Worm (Caenorhabditis elegans) whole organism, L4 larva: Measurements from ENCODE around the gene F41G3.20.

ENCODE experiments used
- D1046.2 ChIP-seq: fragments of 200-800 bp; sonication (Bioruptor generic); IDR thresholded peaks from 2 replicates; pipeline ENCODE4 v1.3.6; 2022; ENCODE audit warnings: missing genetic modification characterization, missing compliant biosample characterization
- F10B5.3 ChIP-seq: sonication (generic microtip); optimal IDR thresholded peaks from 2 replicates; lab custom pipeline; 2016; ENCODE audit warnings: mild to moderate bottlenecking, missing genetic modification characterization, missing compliant biosample characterization
- F44E2.7 ChIP-seq: fragments of 200-800 bp; sonication (Bioruptor generic); IDR thresholded peaks from 2 replicates; pipeline ENCODE4 v2.1.2; 2022; ENCODE audit warnings: missing genetic modification characterization, missing compliant biosample characterization
- T20F7.1 ChIP-seq: fragments of 200-800 bp; sonication (Bioruptor generic); optimal IDR thresholded peaks from 2 replicates; lab custom pipeline; 2018; ENCODE audit warnings: mild to moderate bottlenecking, missing genetic modification characterization, missing compliant biosample characterization
- Y5F2A.4 ChIP-seq: fragments of 200-800 bp; sonication (Bioruptor generic); optimal IDR thresholded peaks from 2 replicates; lab custom pipeline; 2018; ENCODE audit warnings: mild to moderate bottlenecking, missing genetic modification characterization, missing compliant biosample characterization
- ZK337.2 ChIP-seq: fragments of 200-800 bp; sonication (Bioruptor generic); IDR thresholded peaks from 2 replicates; pipeline ENCODE4 v1.3.6; 2022; ENCODE audit warnings: missing genetic modification reagents, missing genetic modification characterization, missing compliant biosample characterization
- arid-1 ChIP-seq: fragments of 200-800 bp; sonication (Bioruptor generic); conservative IDR thresholded peaks from 2 replicates; pipeline ENCODE4 v1.3.6; 2022; ENCODE audit warnings: missing genetic modification reagents, missing genetic modification characterization, missing compliant biosample characterization
- ceh-20 ChIP-seq: fragments of 200-800 bp; sonication (Bioruptor generic); IDR thresholded peaks from 2 replicates; pipeline ENCODE4 v1.3.6; 2022; ENCODE audit warnings: missing genetic modification reagents, missing genetic modification characterization, missing compliant biosample characterization
- ctbp-1 ChIP-seq: fragments of 200-800 bp; sonication (Bioruptor generic); IDR thresholded peaks from 2 replicates; pipeline ENCODE4 v1.3.6; 2022; ENCODE audit warnings: missing genetic modification reagents, missing genetic modification characterization, missing compliant biosample characterization
- daf-16 ChIP-seq, 3 experiments: sonication (generic microtip); optimal IDR thresholded peaks; 2 replicates each; lab custom pipeline; 2016 to 2017; ENCODE audit warnings: missing genetic modification characterization in 3 of 3, missing genetic modification reagents in 3 of 3, mild to moderate bottlenecking in 2 of 3, missing compliant biosample characterization in 2 of 3, missing biosample characterization in 1 of 3, moderate library complexity in 1 of 3
- dmd-6 ChIP-seq: fragments of 200-800 bp; sonication (Bioruptor generic); IDR thresholded peaks from 2 replicates; pipeline ENCODE4 v1.3.6; 2022; ENCODE audit warnings: missing genetic modification reagents, missing genetic modification characterization, missing compliant biosample characterization
- egl-43 ChIP-seq: fragments of 200-800 bp; sonication (Bioruptor generic); IDR thresholded peaks from 2 replicates; pipeline ENCODE4 v1.3.6; 2022; ENCODE audit warnings: missing genetic modification reagents, missing genetic modification characterization, missing compliant biosample characterization
- fkh-10 ChIP-seq: fragments of 150-350 bp; optimal IDR thresholded peaks from 2 replicates; lab custom pipeline; 2014; ENCODE audit warnings: missing biosample characterization, missing genetic modification reagents, missing genetic modification characterization
- fos-1 ChIP-seq: fragments of 150-350 bp; optimal IDR thresholded peaks from 2 replicates; lab custom pipeline; 2014; ENCODE audit warnings: missing biosample characterization, missing genetic modification characterization
- hif-1 ChIP-seq, 2 experiments: sonication (generic microtip); optimal IDR thresholded peaks; 2 replicates each; lab custom pipeline; 2016 to 2017; ENCODE audit warnings: missing compliant biosample characterization in 2 of 2, missing genetic modification characterization in 2 of 2, missing genetic modification reagents in 2 of 2, missing genotype in 2 of 2, mild to moderate bottlenecking in 1 of 2
- hlh-11 ChIP-seq: fragments of 200-800 bp; sonication (Bioruptor generic); optimal IDR thresholded peaks from 2 replicates; lab custom pipeline; 2018; ENCODE audit warnings: mild to moderate bottlenecking, missing genetic modification characterization, missing compliant biosample characterization
- hlh-30 ChIP-seq: sonication (generic microtip); optimal IDR thresholded peaks from 2 replicates; lab custom pipeline; 2017; ENCODE audit warnings: antibody characterized with exemption, mild to moderate bottlenecking, missing genetic modification characterization, missing compliant biosample characterization; ENCODE audit not compliant: insufficient read depth
- lin-15B ChIP-seq: fragments of 150-350 bp; sonication (generic microtip); optimal IDR thresholded peaks from 3 replicates; lab custom pipeline; 2014; ENCODE audit warnings: missing biosample characterization, missing genetic modification characterization
- lin-29 ChIP-seq: fragments of 200-800 bp; sonication (Bioruptor generic); IDR thresholded peaks from 2 replicates; pipeline ENCODE4 v1.3.6; 2022; ENCODE audit warnings: missing genetic modification reagents, missing genetic modification characterization, missing compliant biosample characterization
- lsy-2 ChIP-seq, 2 experiments: fragments of 150-350 bp in 1 of 2; sonication (generic microtip) in 1 of 2; optimal IDR thresholded peaks; 2 replicates each; lab custom pipeline; 2014 to 2017; ENCODE audit warnings: missing biosample characterization in 2 of 2, missing genetic modification characterization in 2 of 2
- mep-1 ChIP-seq: fragments of 150-350 bp; sonication (generic microtip); optimal IDR thresholded peaks from 3 replicates; lab custom pipeline; 2014; ENCODE audit warnings: missing biosample characterization, missing genetic modification characterization
- nhr-10 ChIP-seq: fragments of 150-350 bp; optimal IDR thresholded peaks from 2 replicates; lab custom pipeline; 2014; ENCODE audit warnings: missing biosample characterization, missing genetic modification characterization
- nhr-102 ChIP-seq: sonication (generic microtip); optimal IDR thresholded peaks from 2 replicates; lab custom pipeline; 2016; ENCODE audit warnings: mild to moderate bottlenecking, missing genetic modification characterization, moderate library complexity, missing compliant biosample characterization
- nhr-11 ChIP-seq: fragments of 150-350 bp; optimal IDR thresholded peaks from 2 replicates; lab custom pipeline; 2014; ENCODE audit warnings: missing biosample characterization, missing genetic modification characterization
- nhr-111 ChIP-seq: fragments of 200-800 bp; sonication (Bioruptor generic); optimal IDR thresholded peaks from 2 replicates; lab custom pipeline; 2018; ENCODE audit warnings: mild to moderate bottlenecking, missing genetic modification characterization, missing compliant biosample characterization
- pha-4 ChIP-seq, 2 experiments: fragments of 150-350 bp in 1 of 2; fragments of 200-800 bp in 1 of 2; sonication (Bioruptor generic) in 1 of 2; IDR thresholded peaks in 1 of 2; optimal IDR thresholded peaks in 1 of 2; 2 replicates each; pipeline versions ENCODE4 v1.3.6 to Lab custom; 2014 to 2022; ENCODE audit warnings: missing genetic modification characterization in 2 of 2, missing genetic modification reagents in 2 of 2, missing biosample characterization in 1 of 2, missing compliant biosample characterization in 1 of 2
- rbr-2 ChIP-seq: sonication (generic microtip); optimal IDR thresholded peaks from 2 replicates; lab custom pipeline; 2016; ENCODE audit warnings: missing genotype, missing genetic modification characterization, missing compliant biosample characterization
- saeg-2 ChIP-seq: fragments of 200-800 bp; sonication (Bioruptor generic); IDR thresholded peaks from 2 replicates; pipeline ENCODE4 v1.3.6; 2022; ENCODE audit warnings: missing genetic modification reagents, missing genetic modification characterization, missing compliant biosample characterization
- snpc-1.2 ChIP-seq: fragments of 200-800 bp; sonication (Bioruptor generic); IDR thresholded peaks from 2 replicates; pipeline ENCODE4 v1.3.6; 2022; ENCODE audit warnings: missing genetic modification reagents, missing genetic modification characterization, missing compliant biosample characterization
- tra-1 ChIP-seq: fragments of 200-800 bp; sonication (Bioruptor generic); IDR thresholded peaks from 2 replicates; pipeline ENCODE4 v1.3.6; 2022; ENCODE audit warnings: missing genetic modification reagents, missing genetic modification characterization, missing compliant biosample characterization
- unc-130 ChIP-seq: sonication (generic microtip); optimal IDR thresholded peaks from 2 replicates; lab custom pipeline; 2016; ENCODE audit warnings: missing genetic modification reagents, missing genetic modification characterization, missing compliant biosample characterization
- unc-62 ChIP-seq, 3 experiments: fragments of 150-350 bp in 1 of 3; sonication (generic microtip); optimal IDR thresholded peaks in 2 of 3; peaks in 1 of 3; 1 replicate in 1 of 3; 2 replicates in 2 of 3; lab custom pipeline; 2014 to 2017; ENCODE audit warnings: missing biosample characterization in 3 of 3, missing genetic modification characterization in 3 of 3, missing genetic modification reagents in 3 of 3, missing genotype in 1 of 3
- zfp-2 ChIP-seq: sonication (generic microtip); optimal IDR thresholded peaks from 2 replicates; lab custom pipeline; 2016; ENCODE audit warnings: mild to moderate bottlenecking, missing genetic modification characterization, missing compliant biosample characterization
- zfp-3 ChIP-seq: fragments of 200-800 bp; sonication (Bioruptor generic); conservative IDR thresholded peaks from 2 replicates; pipeline ENCODE4 v1.3.6; 2022; ENCODE audit warnings: missing genetic modification reagents, missing genetic modification characterization, missing compliant biosample characterization

The F41G3.20 gene

DNA sequence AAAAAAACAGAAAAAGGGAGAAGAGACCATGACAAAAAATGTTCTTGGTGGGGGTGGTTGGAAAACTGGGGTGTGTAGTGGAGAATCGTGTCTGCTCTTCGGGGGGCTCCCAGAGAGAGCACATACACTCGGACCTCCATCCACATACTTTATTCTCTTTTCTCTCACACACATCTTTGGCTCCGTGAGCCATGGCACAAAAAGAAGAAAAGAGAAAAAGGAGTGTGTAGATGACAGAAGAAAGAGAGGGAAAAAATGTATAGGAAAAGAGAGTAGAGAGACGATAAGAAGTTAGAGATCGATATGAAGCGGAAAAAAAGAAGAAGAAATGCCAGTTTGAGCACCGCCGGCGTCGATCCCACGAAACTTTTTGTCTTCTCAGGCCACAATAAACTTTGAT is 41.8 kb downstream of the F41G3.20 start (continued):
- TF ChIP-seq zfp-3 (GFP tag; lab: Robert Waterston, UW) (no peak), tra-1 (GFP tag; lab: Robert Waterston, UW) (peak; percentile 35; the same call in 1 of the 2 replicates), D1046.2 (GFP tag; lab: Robert Waterston, UW) (no peak), nhr-11 (tag; lab: Kevin White, UChicago) (peak; percentile 47), lin-15B (tag; lab: Kevin White, UChicago) (no peak), arid-1 (GFP tag; lab: Robert Waterston, UW) (no peak), F10B5.3 (tag; lab: Kevin White, UChicago) (no peak), T20F7.1 (GFP tag; lab: Kevin White, UChicago) (no peak), unc-62 (GFP tag; optimal IDR thresholded peaks at IDR 0.05 in 1 of 2; lab: Kevin White, UChicago) (peak in 1 of 2 experiments; percentile 97), unc-62 (tag; optimal IDR thresholded peaks at IDR 0.05; lab: Kevin White, UChicago) (no peak), Y5F2A.4 (GFP tag; lab: Kevin White, UChicago) (no peak), nhr-10 (tag; lab: Kevin White, UChicago) (no peak), nhr-102 (tag; lab: Kevin White, UChicago) (no peak), zfp-2 (tag; lab: Kevin White, UChicago) (no peak), fkh-10 (GFP tag; lab: Kevin White, UChicago) (no peak), pha-4 (GFP tag; IDR thresholded peaks at IDR 0.05; lab: Robert Waterston, UW) (no peak), pha-4 (tag; optimal IDR thresholded peaks at IDR 0.05; lab: Kevin White, UChicago) (no peak), saeg-2 (GFP tag; lab: Robert Waterston, UW) (no peak), hlh-30 (tag; lab: Kevin White, UChicago) (no peak), unc-130 (GFP tag; lab: Kevin White, UChicago) (no peak), fos-1 (no peak), lin-29 (GFP tag; lab: Robert Waterston, UW) (no peak)

DNA sequence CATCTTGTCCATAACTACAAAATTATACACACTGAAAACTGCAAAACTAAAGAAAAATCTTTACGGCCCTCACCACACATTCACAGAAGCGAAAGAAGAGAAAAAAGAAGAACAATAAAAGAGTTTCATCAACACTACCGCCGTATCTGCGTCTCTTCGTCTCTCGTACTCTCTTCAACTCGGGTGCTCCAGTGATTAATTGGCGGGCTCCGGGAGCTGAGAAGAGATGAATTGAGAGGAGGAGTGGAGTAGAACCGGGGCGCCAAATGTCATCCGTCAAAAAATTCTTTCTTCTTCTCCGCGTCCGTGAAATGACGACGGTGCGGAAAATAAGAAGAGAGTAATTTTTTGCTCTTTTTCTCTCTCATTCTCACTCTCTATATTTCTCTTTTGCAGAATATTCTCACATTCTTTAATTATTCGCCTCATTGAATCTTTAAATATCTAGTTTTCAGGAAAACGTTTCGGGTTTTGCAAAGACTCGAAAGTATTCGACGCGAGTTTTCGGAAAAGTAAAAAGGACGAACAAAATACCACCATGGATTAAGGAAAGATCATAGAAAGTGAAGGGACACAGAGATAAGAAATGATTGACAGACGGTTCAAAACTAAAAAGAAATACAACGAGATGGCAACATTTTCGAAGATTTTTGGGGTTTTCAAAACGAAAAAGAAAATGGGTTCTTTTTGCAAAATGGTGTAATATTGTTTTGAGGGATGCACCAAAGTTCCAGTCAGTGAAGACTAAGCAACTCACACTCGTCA is 43.2 kb downstream of the F41G3.20 start:
- TF ChIP-seq hif-1 (tag; optimal IDR thresholded peaks at IDR 0.05; lab: Kevin White, UChicago) = peak in 1 of 2 experiments; percentile 28
- 0 out of 2 replicates have a peak, but pooled peaks have one; percentile 45 for TF ChIP-seq ctbp-1 (GFP tag; lab: Robert Waterston, UW)
- TF ChIP-seq egl-43 (GFP tag; lab: Robert Waterston, UW) = 0 out of 2 replicates have a peak, but pooled peaks have one; percentile 35
- peak in 1 of 2 experiments; percentile 51 for TF ChIP-seq lsy-2 (tag; optimal IDR thresholded peaks at IDR 0.05; lab: Kevin White, UChicago)
- peak in 1 of 2 experiments; percentile 58 for TF ChIP-seq daf-16 (GFP tag; optimal IDR thresholded peaks at IDR 0.05; lab: Kevin White, UChicago)
- TF ChIP-seq daf-16 (tag; optimal IDR thresholded peaks at IDR 0.05; lab: Kevin White, UChicago) = no peak
- TF ChIP-seq ceh-20 (GFP tag; lab: Robert Waterston, UW) = peak; percentile 66; the same call in 1 of the 2 replicates
- TF ChIP-seq nhr-111 (GFP tag; lab: Kevin White, UChicago) = no peak
- no peak for TF ChIP-seq ZK337.2 (GFP tag; lab: Robert Waterston, UW)
- no peak for TF ChIP-seq snpc-1.2 (GFP tag; lab: Robert Waterston, UW)
- peak; percentile 29 for TF ChIP-seq hlh-11
- TF ChIP-seq rbr-2 = peak; percentile 7
- 0 out of 2 replicates have a peak, but pooled peaks have one; percentile 18 for TF ChIP-seq dmd-6
- peak; percentile 20 for TF ChIP-seq mep-1 (tag; lab: Kevin White, UChicago)
- TF ChIP-seq F44E2.7 (GFP tag; lab: Robert Waterston, UW) = no peak
- TF ChIP-seq, all 104 proteins: peak for 10
